Worm (Caenorhabditis elegans) whole organism, late embryonic: ENCODE data around the gene H32C10.1.

Experiments
- K02D7.2 ChIP-seq: sonication (generic microtip); optimal IDR thresholded peaks from 2 replicates; lab custom pipeline; 2017; ENCODE audit warnings: mild to moderate bottlenecking, missing genetic modification characterization, missing compliant biosample characterization
- T23F11.4 ChIP-seq: fragments of 200-800 bp; sonication (Bioruptor generic); optimal IDR thresholded peaks from 2 replicates; lab custom pipeline; 2018; ENCODE audit warnings: mild to moderate bottlenecking, missing genetic modification characterization, missing compliant biosample characterization
- ceh-2 ChIP-seq: sonication (generic microtip); optimal IDR thresholded peaks from 2 replicates; lab custom pipeline; 2016; ENCODE audit warnings: missing genotype, missing genetic modification characterization, missing compliant biosample characterization
- elt-2 ChIP-seq: sonication (generic microtip); optimal IDR thresholded peaks from 2 replicates; lab custom pipeline; 2016; ENCODE audit warnings: missing genetic modification reagents, missing genetic modification characterization, missing compliant biosample characterization
- nfya-1 ChIP-seq: sonication (generic microtip); optimal IDR thresholded peaks from 2 replicates; lab custom pipeline; 2017; ENCODE audit warnings: missing genetic modification characterization, mild to moderate bottlenecking, missing compliant biosample characterization, antibody characterized with exemption, moderate library complexity
- nhr-232 ChIP-seq: sonication (generic microtip); optimal IDR thresholded peaks from 2 replicates; lab custom pipeline; 2016; ENCODE audit warnings: missing genetic modification characterization, missing compliant biosample characterization
- sox-4 ChIP-seq: sonication (generic microtip); optimal IDR thresholded peaks from 2 replicates; lab custom pipeline; 2017; ENCODE audit warnings: mild to moderate bottlenecking, missing genetic modification characterization, inconsistent platforms, missing compliant biosample characterization
- ztf-16 ChIP-seq: sonication (generic microtip); optimal IDR thresholded peaks from 2 replicates; lab custom pipeline; 2017; ENCODE audit warnings: missing genetic modification characterization, missing compliant biosample characterization

ce11 chrIV:5973947-5974495 is 39.9 kb downstream of the H32C10.1 start:
- TF ChIP-seq K02D7.2 (tag; lab: Kevin White, UChicago), result no peak
- TF ChIP-seq ztf-16 (tag; lab: Kevin White, UChicago), result no peak
- TF ChIP-seq sox-4 (tag; lab: Kevin White, UChicago), result no peak
- TF ChIP-seq T23F11.4, result peak; percentile 49
- TF ChIP-seq elt-2 (tag; lab: Kevin White, UChicago), result no peak
- TF ChIP-seq ceh-2 (tag; lab: Kevin White, UChicago), result no peak
- no peak for TF ChIP-seq nhr-232
- peak; percentile 96 for TF ChIP-seq nfya-1 (tag; lab: Kevin White, UChicago)
